Fruit fly (Drosophila melanogaster): ENCODE results near the gene CG42540.
A peak's percentile ranks its signal among the peaks of the same experiment; 100 is the strongest.

DNA sequence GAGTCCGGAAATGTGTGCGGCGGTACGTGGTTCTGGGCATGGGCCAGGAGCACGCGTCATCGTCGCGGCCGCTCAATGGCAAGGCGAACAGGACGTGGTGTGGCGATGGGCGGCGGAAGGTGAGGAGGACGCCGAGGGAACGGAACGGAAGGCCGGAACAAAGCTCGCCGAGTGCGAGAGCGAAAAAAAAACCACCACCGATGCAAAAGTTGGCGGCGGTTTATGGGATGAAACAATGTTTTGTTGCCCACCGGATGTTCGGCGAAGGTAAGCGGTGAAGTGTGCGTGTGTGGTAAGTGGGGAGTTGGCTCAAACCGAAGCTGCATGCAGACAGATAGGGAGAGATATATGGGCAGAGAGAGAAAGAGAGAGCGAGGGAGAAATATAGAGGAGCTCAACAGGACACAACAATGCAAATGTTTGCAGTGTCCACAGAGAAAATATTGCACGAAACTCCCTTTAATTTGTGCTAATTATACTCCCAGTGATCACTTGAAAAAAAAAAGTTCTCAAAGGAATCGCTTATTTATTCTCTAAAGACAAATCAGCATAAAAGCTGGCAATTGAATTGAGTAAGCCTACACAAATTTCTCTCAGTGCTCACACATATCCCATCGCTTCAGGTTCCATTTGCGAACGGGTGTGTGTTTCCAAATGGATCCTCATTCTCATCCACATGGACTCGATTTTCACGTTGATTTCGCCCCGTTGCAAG, 63.8 kb downstream of the CG42540 start:
- TF ChIP-seq rn (GFP tag; IDR thresholded peaks at IDR 0.05) (no peak), D1 (tag; optimal IDR thresholded peaks at IDR 0.05) (no peak), gl (tag; optimal IDR thresholded peaks at IDR 0.05) (peak; percentile 3), Ets98B (GFP tag; IDR thresholded peaks at IDR 0.05) (peak; percentile 22; the same call in 1 of the 2 replicates), CG8159 (tag; optimal IDR thresholded peaks at IDR 0.05) (peak; percentile 67), CG14655 (GFP tag; optimal IDR thresholded peaks at IDR 0.05) (peak; percentile 46), EcR (GFP tag; optimal IDR thresholded peaks at IDR 0.05) (no peak), Pif1B (GFP tag; optimal IDR thresholded peaks at IDR 0.05) (peak; percentile 29), CG15710 (tag; optimal IDR thresholded peaks at IDR 0.05) (peak; percentile 63), Snoo (tag; optimal IDR thresholded peaks at IDR 0.05) (peak; percentile 48)
